Worm (Caenorhabditis elegans) whole organism, early embryonic: Measurements from ENCODE around the gene T08D2.6.
"Not testable (repeated sequence)": the region's sequence is repeated elsewhere in the genome, so short reads cannot be mapped to it uniquely, and the experiment has no call there.

Source experiments
- B0310.2 ChIP-seq: sonication (generic microtip); optimal IDR thresholded peaks from 2 replicates; lab custom pipeline; 2016; ENCODE audit warnings: mild to moderate bottlenecking, missing genetic modification characterization, missing compliant biosample characterization
- F13C5.2 ChIP-seq: sonication (generic microtip); optimal IDR thresholded peaks from 2 replicates; lab custom pipeline; 2017; ENCODE audit warnings: mild to moderate bottlenecking, missing genetic modification characterization, inconsistent platforms, missing compliant biosample characterization
- aly-1 ChIP-seq: sonication (generic microtip); optimal IDR thresholded peaks from 2 replicates; lab custom pipeline; 2016; ENCODE audit warnings: missing genetic modification characterization, missing compliant biosample characterization
- ama-1 ChIP-seq: fragments of 150-350 bp; optimal IDR thresholded peaks from 2 replicates; lab custom pipeline; 2014
- ceh-13 ChIP-seq: fragments of 200-800 bp; sonication (Bioruptor generic); optimal IDR thresholded peaks from 2 replicates; lab custom pipeline; 2018; ENCODE audit warnings: mild to moderate bottlenecking, missing genetic modification characterization, missing compliant biosample characterization
- ceh-36 ChIP-seq: sonication (generic microtip); optimal IDR thresholded peaks from 2 replicates; lab custom pipeline; 2016; ENCODE audit warnings: missing genetic modification characterization, inconsistent platforms, missing compliant biosample characterization
- ets-7 ChIP-seq: sonication (generic microtip); optimal IDR thresholded peaks from 2 replicates; lab custom pipeline; 2016; ENCODE audit warnings: missing genotype, missing genetic modification characterization, missing compliant biosample characterization
- flt-1 ChIP-seq: fragments of 200-800 bp; sonication (Bioruptor generic); IDR thresholded peaks from 2 replicates; pipeline ENCODE4 v1.3.6; 2022; ENCODE audit warnings: missing genetic modification characterization, missing compliant biosample characterization
- hmbx-1 ChIP-seq: sonication (generic microtip); optimal IDR thresholded peaks from 2 replicates; lab custom pipeline; 2016; ENCODE audit warnings: mild to moderate bottlenecking, missing genetic modification characterization, missing compliant biosample characterization
- hmg-4 ChIP-seq: fragments of 200-800 bp; sonication (Bioruptor generic); optimal IDR thresholded peaks from 2 replicates; lab custom pipeline; 2018; ENCODE audit warnings: mild to moderate bottlenecking, missing genetic modification characterization, missing compliant biosample characterization
- hnd-1 ChIP-seq: sonication (generic microtip); optimal IDR thresholded peaks from 2 replicates; lab custom pipeline; 2016; ENCODE audit warnings: missing genetic modification characterization, missing compliant biosample characterization
- pes-1 ChIP-seq: fragments of 200-800 bp; sonication (Bioruptor generic); IDR thresholded peaks from 2 replicates; pipeline ENCODE4 v1.3.6; 2022; ENCODE audit warnings: missing genetic modification reagents, missing genetic modification characterization, missing compliant biosample characterization
- scrt-1 ChIP-seq: fragments of 200-800 bp; sonication (Bioruptor generic); IDR thresholded peaks from 2 replicates; pipeline ENCODE4 v1.3.6; 2022; ENCODE audit warnings: missing genetic modification characterization, missing compliant biosample characterization
- sea-1 ChIP-seq: fragments of 200-800 bp; sonication (Bioruptor generic); conservative IDR thresholded peaks from 2 replicates; pipeline ENCODE4 v1.3.6; 2022; ENCODE audit warnings: missing genetic modification characterization, missing compliant biosample characterization
- tbx-11 ChIP-seq: fragments of 200-800 bp; sonication (Bioruptor generic); IDR thresholded peaks from 2 replicates; pipeline ENCODE4 v1.3.6; 2022; ENCODE audit warnings: missing genetic modification characterization, missing compliant biosample characterization
- tbx-37 ChIP-seq: fragments of 200-800 bp; sonication (Bioruptor generic); conservative IDR thresholded peaks from 2 replicates; pipeline ENCODE4 v1.3.6; 2022; ENCODE audit warnings: missing genetic modification reagents, missing genetic modification characterization, missing compliant biosample characterization
- tra-4 ChIP-seq: sonication (generic microtip); optimal IDR thresholded peaks from 2 replicates; lab custom pipeline; 2017; ENCODE audit warnings: missing genetic modification characterization, missing compliant biosample characterization

The T08D2.6 gene

ce11 chrX:182119-182741, at the start of gene T08D2.6, which contains the start of gene chkr-1:
Gene T08D2.6 (minus strand): TSS chrX:182169.
Gene chkr-1 (plus strand): TSS chrX:182691.
- TF ChIP-seq tbx-11 (GFP tag; lab: Robert Waterston, UW); scrt-1 (GFP tag; lab: Robert Waterston, UW); tra-4 (tag; lab: Kevin White, UChicago): not testable (repeated sequence)

DNA sequence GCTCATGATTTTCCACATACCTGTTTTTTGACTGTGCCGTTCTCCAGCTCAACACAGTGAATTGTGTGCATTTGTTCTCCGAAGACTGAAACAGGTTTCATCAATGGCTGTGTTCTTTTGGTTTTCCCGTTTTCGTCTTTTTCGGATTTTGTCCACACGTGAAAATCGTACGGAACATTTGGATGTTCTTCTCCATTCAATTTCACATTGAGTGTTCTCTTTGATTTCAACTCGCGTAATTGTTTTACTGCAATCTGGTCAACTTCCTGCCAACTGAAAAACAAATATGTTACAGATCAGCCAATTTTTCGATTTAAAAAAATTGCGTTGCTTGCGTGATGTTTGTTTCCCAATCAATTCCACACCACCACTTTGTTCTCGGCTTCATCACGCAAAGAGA, 47.4 kb upstream of the T08D2.6 start, which contains the start of gene AC8.3:
TSS of gene AC8.3 (minus strand) at position 101 of the 400 bp plus-strand sequence.
- not testable (repeated sequence) for TF ChIP-seq B0310.2 (tag; lab: Kevin White, UChicago); scrt-1 (GFP tag; lab: Robert Waterston, UW); ceh-13 (GFP tag; lab: Kevin White, UChicago)

DNA sequence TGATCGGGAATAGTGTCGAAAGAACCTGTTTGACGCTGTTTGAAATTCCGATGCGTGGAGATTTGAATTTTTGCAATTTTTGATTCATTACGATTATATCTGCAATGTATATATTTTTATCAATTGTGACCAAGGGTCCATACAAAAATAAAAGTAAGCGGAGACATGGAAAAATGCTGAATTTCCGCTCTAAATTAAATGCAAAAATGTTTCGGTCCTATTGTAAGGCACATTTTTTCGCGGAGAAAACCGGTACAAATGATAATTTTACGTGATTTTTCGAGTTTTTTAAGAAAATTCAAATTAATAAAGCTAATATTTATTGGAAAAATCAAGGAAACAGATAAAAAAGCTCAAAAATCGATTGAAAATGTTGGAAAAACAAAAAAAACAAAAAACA, 33.5 kb upstream of the T08D2.6 start, which contains the start of gene set-28:
TSS of gene set-28 (minus strand) at position 101 of the 400 bp plus-strand sequence.
- not testable (repeated sequence) for TF ChIP-seq ets-7; F13C5.2; hnd-1 (tag; lab: Kevin White, UChicago)

DNA sequence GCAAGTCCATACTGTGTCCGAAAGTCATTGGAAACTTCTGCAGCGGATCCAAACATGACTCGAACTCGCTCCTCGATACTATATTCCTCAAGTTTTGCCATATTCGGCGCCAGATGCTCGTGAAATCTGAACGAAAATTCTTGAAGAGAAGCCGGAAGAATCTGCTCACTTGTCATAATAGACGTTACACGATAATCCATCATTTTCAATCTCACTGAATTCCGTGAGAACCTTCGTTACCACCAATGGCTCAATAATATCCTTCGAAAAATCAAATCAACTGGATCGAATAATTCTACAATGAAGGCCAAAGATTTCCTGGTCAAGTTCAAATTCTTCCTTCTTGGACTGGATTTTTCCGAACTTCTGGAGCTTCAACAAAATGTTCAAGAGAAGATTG, 29.2 kb upstream of the T08D2.6 start, which contains the start of gene Y73B3B.1:
TSS of gene Y73B3B.1 (minus strand) at position 101 of the 400 bp plus-strand sequence.
- TF ChIP-seq pes-1 (GFP tag; lab: Robert Waterston, UW); B0310.2 (tag; lab: Kevin White, UChicago); tbx-11 (GFP tag; lab: Robert Waterston, UW): not testable (repeated sequence)

ce11 chrX:209695-210094, 27.7 kb upstream of the T08D2.6 start, which contains the start of gene Y73B3B.3:
Gene Y73B3B.3 (plus strand): TSS chrX:209995.
- not testable (repeated sequence) for TF ChIP-seq ceh-13 (GFP tag; lab: Kevin White, UChicago); tbx-37 (GFP tag; lab: Robert Waterston, UW); B0310.2 (tag; lab: Kevin White, UChicago)

DNA sequence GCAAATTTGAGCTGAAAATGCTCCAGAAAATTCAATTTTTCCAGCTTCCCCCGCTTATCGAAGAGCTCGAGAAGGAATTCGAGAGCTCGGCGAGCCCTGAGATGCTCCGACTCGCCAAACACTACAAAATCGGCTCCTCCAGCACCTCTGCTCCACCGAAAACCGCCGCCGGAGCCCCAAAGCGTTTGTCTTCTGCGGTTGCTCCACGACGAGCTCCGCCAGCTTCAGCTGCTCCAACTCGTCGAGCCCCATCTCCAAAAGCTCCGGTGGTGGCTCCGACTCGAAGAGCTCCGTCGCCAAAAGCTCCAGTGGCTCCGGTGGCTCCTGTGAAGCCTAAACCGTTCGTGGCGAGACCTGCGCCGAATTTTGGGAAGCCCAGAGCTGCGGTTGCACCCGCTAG, 14.4 kb upstream of the T08D2.6 start:
- TF ChIP-seq aly-1 (tag; lab: Kevin White, UChicago) = no peak
- no peak for TF ChIP-seq hnd-1 (tag; lab: Kevin White, UChicago)
- no peak for TF ChIP-seq flt-1
- no peak for TF ChIP-seq ama-1 (lab: Kevin White, UChicago)

ce11 chrX:192534-192933, 10.6 kb upstream of the T08D2.6 start, which contains the start of gene T08D2.8:
Gene T08D2.8 (plus strand): TSS chrX:192834.
- TF ChIP-seq pes-1 (GFP tag; lab: Robert Waterston, UW) (no peak), flt-1 (no peak), sea-1 (GFP tag; lab: Robert Waterston, UW) (no peak), hnd-1 (tag; lab: Kevin White, UChicago) (no peak), aly-1 (tag; lab: Kevin White, UChicago) (no peak), F13C5.2 (no peak), tra-4 (tag; lab: Kevin White, UChicago) (no peak), tbx-11 (GFP tag; lab: Robert Waterston, UW) (no peak), B0310.2 (tag; lab: Kevin White, UChicago) (no peak), ama-1 (lab: Kevin White, UChicago) (no peak), scrt-1 (GFP tag; lab: Robert Waterston, UW) (no peak), hmbx-1 (tag; lab: Kevin White, UChicago) (no peak), tbx-37 (GFP tag; lab: Robert Waterston, UW) (no peak), ceh-36 (tag; lab: Kevin White, UChicago) (no peak), ceh-13 (GFP tag; lab: Kevin White, UChicago) (no peak), ets-7 (no peak), hmg-4 (no peak)

- TF ChIP-seq tra-4 (tag; lab: Kevin White, UChicago) = no peak
Measured at ce11 chrX:177075-177474, 4.9 kb downstream of the T08D2.6 start, which contains the start of the genes T08D2.5 and T08D2.4. Gene T08D2.5 (plus strand): TSS chrX:177375. Gene T08D2.4 (plus strand): TSS chrX:177396.

- TF ChIP-seq pes-1 (GFP tag; lab: Robert Waterston, UW) = 0 out of 2 replicates have a peak, but pooled peaks have one; percentile 26
Measured at ce11 chrX:169569-169968, 12.4 kb downstream of the T08D2.6 start.
